Worm (Caenorhabditis elegans): ENCODE results near the gene sri-24.
"Not testable (repeated sequence)": the region's sequence is repeated elsewhere in the genome, so short reads cannot be mapped to it uniquely, and the experiment has no call there.

DNA sequence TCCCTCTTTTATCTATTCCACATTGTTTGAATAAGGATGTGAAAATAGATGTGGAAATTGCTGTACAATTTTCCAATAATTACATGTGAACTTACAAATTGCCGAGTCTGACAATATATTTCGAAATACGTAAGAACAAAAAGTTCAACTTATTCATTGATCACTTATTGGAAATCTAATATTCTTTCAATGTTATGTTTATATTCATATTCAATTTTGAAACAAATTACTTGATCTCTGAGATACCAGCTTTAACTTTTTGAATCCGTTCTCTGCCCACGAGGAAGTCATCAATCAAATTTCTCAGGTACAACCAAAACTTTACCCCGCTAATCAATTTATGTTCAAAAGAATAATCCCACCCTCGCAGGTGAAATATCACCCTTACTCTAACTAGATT, 3.2 kb downstream of the sri-24 start, which contains the start of gene sri-26:
- not testable (repeated sequence) for TF ChIP-seq nhr-237, mdl-1 (tag; optimal IDR thresholded peaks at IDR 0.05)

Data from whole organism, L3 larva.